Worm (Caenorhabditis elegans): ENCODE measurements around the gene srab-14.

- TF ChIP-seq pat-9 (tag; optimal IDR thresholded peaks at IDR 0.05) (no peak), nhr-232 (tag; optimal IDR thresholded peaks at IDR 0.05) (no peak), nfya-1 (tag; optimal IDR thresholded peaks at IDR 0.05) (no peak), elt-2 (tag; optimal IDR thresholded peaks at IDR 0.05) (no peak), lin-11 (tag; optimal IDR thresholded peaks at IDR 0.05) (no peak), ref-2 (tag; optimal IDR thresholded peaks at IDR 0.05) (no peak), ceh-9 (tag; optimal IDR thresholded peaks at IDR 0.05) (no peak), lim-6 (tag; optimal IDR thresholded peaks at IDR 0.05) (no peak), fax-1 (tag; optimal IDR thresholded peaks at IDR 0.05) (no peak), unc-86 (tag; optimal IDR thresholded peaks at IDR 0.05) (no peak), pha-2 (tag; optimal IDR thresholded peaks at IDR 0.05) (no peak)
Observed at ce11 chrII:7505005-7505404, 5.7 kb upstream of the srab-14 start, which contains the start of gene C28F5.1.

All from whole organism, late embryonic.